Worm (Caenorhabditis elegans): ENCODE results near the gene R151.10.
A peak's percentile ranks its signal among the peaks of the same experiment; 100 is the strongest.

R151.10 gene

ce11 chrIII:7181822-7182221, 48.9 kb downstream of the R151.10 start, which contains the start of gene epg-4:
Gene epg-4, plus strand, starts transcription at chrIII:7182167.
- TF ChIP-seq pha-4 (tag; optimal IDR thresholded peaks at IDR 0.05) (peak; percentile 60), elt-2 (tag; optimal IDR thresholded peaks at IDR 0.05) (peak; percentile 7), ama-1 (optimal IDR thresholded peaks at IDR 0.05) (no peak), pqm-1 (tag; optimal IDR thresholded peaks at IDR 0.05) (peak; percentile 32), nhr-67 (tag; optimal IDR thresholded peaks at IDR 0.05) (no peak), hmg-11 (tag; optimal IDR thresholded peaks at IDR 0.05) (peak; percentile 63), nfya-1 (tag; optimal IDR thresholded peaks at IDR 0.05; ENCODE audit: insufficient read depth) (peak; percentile 48), fkh-10 (GFP tag; optimal IDR thresholded peaks at IDR 0.05) (no peak), lin-39 (tag; optimal IDR thresholded peaks at IDR 0.05) (peak; percentile 53), lin-15B (tag; optimal IDR thresholded peaks at IDR 0.05) (peak; percentile 66), snpc-4 (tag; optimal IDR thresholded peaks at IDR 0.05) (peak; percentile 42)

ce11 chrIII:7180613-7181012, 50.1 kb downstream of the R151.10 start, which contains the start of gene ndab-2:
Gene ndab-2, plus strand, starts transcription at chrIII:7180752.
- TF ChIP-seq zag-1 (tag; optimal IDR thresholded peaks at IDR 0.05) (no peak), ama-1 (optimal IDR thresholded peaks at IDR 0.05) (peak; percentile 66), sea-2 (GFP tag; optimal IDR thresholded peaks at IDR 0.05) (no peak), jun-1 (tag; optimal IDR thresholded peaks at IDR 0.05) (no peak), egl-5 (tag; optimal IDR thresholded peaks at IDR 0.05) (no peak)
